Worm (Caenorhabditis elegans): ENCODE results near the gene sax-3.

DNA sequence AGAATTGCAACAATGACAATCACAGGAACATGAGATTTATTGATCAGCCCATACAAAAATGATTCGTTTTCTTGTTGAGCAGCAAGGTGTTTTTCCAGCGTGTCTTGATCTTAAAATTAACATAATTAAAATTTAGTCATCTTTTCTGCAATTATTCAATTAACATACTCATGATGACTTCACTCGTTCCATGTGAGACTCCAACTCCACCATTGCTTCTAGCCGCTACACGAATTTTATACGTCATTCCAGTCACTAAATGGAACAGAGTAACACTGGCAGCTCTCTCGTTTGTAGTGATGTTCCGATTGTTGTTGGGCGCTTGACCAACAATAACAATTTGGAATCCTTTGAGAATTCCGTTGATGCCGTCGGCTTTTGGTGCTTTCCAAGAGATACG is 11.9 kb downstream of the sax-3 start:
- TF ChIP-seq tab-1 (GFP tag; IDR thresholded peaks at IDR 0.05) (no peak), ztf-29 (GFP tag; IDR thresholded peaks at IDR 0.05) (no peak), T22C8.4 (GFP tag; IDR thresholded peaks at IDR 0.05) (no peak), flt-1 (GFP tag; IDR thresholded peaks at IDR 0.05) (no peak), cog-1 (tag; optimal IDR thresholded peaks at IDR 0.05) (no peak)

Data from whole organism, midembryonic.